Fruit fly (Drosophila melanogaster): Measurements from ENCODE around the gene CtsB.

The CtsB gene

dm6 chrX:13781739-13782502 lies at the start of gene CtsB, which contains the start of gene amrt:
TSS of gene CtsB (minus strand) at chrX:13782170.
TSS of gene amrt (plus strand) at chrX:13782459.
- TF ChIP-seq EcR (GFP tag; optimal IDR thresholded peaks at IDR 0.05): no peak
- no peak for TF ChIP-seq usp (GFP tag; optimal IDR thresholded peaks at IDR 0.05)
- TF ChIP-seq pan (optimal IDR thresholded peaks at IDR 0.05): no peak
- no peak for TF ChIP-seq CG8478 (optimal IDR thresholded peaks at IDR 0.05)
- no peak for TF ChIP-seq psq (optimal IDR thresholded peaks at IDR 0.05)
- no peak for TF ChIP-seq Dll (optimal IDR thresholded peaks at IDR 0.05)

dm6 chrX:13830029-13830428 lies 48.1 kb upstream of the CtsB start, which contains the start of gene jub:
TSS of gene jub (minus strand) at chrX:13830317.
- TF ChIP-seq CG8478 (optimal IDR thresholded peaks at IDR 0.05) (no peak), Dll (optimal IDR thresholded peaks at IDR 0.05) (no peak), usp (GFP tag; optimal IDR thresholded peaks at IDR 0.05) (no peak), psq (optimal IDR thresholded peaks at IDR 0.05) (no peak), pan (optimal IDR thresholded peaks at IDR 0.05) (no peak), EcR (GFP tag; optimal IDR thresholded peaks at IDR 0.05) (no peak)

DNA sequence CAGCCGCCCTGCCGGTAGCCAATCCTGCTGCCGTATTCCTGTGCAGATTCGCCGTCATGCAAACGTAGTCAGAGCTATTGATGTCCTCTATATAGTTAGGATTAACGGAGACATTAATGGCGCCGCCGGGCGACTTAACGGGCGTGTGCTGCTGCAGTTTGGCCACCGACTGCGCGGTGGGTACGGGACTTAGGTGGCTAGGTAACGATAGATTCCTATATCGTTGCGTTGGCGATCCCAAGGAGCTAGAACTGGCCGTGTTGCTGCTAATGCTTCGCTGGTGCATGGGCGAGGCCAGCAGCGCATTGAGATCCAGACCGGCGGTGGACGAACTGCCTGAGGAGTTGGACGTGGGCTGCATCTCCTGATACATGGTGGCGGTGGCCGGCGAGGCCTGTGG lies 46.9 kb upstream of the CtsB start:
- no peak for TF ChIP-seq pan (optimal IDR thresholded peaks at IDR 0.05)
- TF ChIP-seq EcR (GFP tag; optimal IDR thresholded peaks at IDR 0.05): no peak
- TF ChIP-seq usp (GFP tag; optimal IDR thresholded peaks at IDR 0.05): no peak
- TF ChIP-seq psq (optimal IDR thresholded peaks at IDR 0.05): no peak
- no peak for TF ChIP-seq CG8478 (optimal IDR thresholded peaks at IDR 0.05)
- TF ChIP-seq Dll (optimal IDR thresholded peaks at IDR 0.05): no peak

DNA sequence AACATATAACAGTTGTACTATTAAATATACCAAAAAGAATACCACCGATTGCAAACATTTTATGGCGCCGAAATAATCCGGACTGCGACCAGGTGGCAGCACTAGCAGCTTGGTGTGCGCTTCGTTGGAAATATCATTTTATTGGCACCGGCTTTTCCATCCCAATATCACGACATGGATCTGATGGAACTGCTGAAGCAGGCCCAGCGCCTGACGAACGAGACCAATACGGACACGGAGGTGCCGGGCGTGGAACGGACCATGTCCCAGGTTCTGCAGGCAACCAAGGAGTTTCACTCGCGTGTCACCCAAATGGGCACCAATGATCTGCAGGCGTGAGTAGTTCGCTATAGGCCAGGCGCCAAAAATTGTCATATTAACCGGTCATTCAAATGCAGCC lies 40.8 kb upstream of the CtsB start, which contains the start of gene Nup93-1:
TSS of gene Nup93-1 (plus strand) at position 74 of the 400 bp plus-strand sequence.
- TF ChIP-seq CG8478 (optimal IDR thresholded peaks at IDR 0.05) (no peak), usp (GFP tag; optimal IDR thresholded peaks at IDR 0.05) (no peak), pan (optimal IDR thresholded peaks at IDR 0.05) (no peak), Dll (optimal IDR thresholded peaks at IDR 0.05) (no peak), EcR (GFP tag; optimal IDR thresholded peaks at IDR 0.05) (no peak), psq (optimal IDR thresholded peaks at IDR 0.05) (no peak)

- TF ChIP-seq pan (optimal IDR thresholded peaks at IDR 0.05) (no peak), psq (optimal IDR thresholded peaks at IDR 0.05) (no peak), CG8478 (optimal IDR thresholded peaks at IDR 0.05) (no peak), EcR (GFP tag; optimal IDR thresholded peaks at IDR 0.05) (no peak), usp (GFP tag; optimal IDR thresholded peaks at IDR 0.05) (no peak), Dll (optimal IDR thresholded peaks at IDR 0.05) (no peak)
Observed at dm6 chrX:13821775-13822493, 40.0 kb upstream of the CtsB start, which contains the start of gene Clic. TSS of gene Clic (minus strand) at chrX:13822307.

DNA sequence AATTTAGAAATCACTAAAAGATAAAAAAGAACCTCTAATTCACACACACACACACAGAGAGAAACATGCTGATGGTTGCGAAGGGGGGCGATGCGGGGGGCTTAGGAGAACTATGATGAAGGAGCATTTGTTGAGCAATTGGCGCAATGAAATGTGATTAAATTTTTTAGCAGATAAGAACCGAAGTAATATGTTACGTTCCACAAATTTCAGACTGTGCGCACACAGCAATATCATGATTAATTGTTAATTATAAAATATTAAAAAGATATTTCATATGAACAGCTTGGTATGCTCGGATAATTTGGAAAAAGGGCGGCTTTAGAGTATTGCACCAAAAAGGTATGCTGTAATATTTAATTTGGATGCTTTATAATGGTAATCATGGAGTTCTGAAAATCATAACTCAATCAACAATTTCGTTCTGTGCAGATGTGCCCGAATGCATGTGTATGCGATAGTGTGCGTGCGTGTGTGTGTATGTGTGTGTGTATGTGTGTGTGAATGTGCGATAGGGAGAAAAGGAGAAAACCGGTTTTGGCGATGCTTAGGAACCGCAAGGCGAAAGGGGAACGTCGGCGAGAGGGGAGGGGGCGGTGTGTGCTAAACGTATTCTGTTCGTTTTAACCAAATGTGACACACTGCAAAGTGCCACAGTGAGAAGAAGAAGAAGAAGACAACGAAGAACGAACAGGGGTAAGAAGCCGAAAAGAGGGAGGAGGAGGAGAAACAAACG lies 39.2 kb upstream of the CtsB start:
- no peak for TF ChIP-seq usp (GFP tag; optimal IDR thresholded peaks at IDR 0.05)
- no peak for TF ChIP-seq EcR (GFP tag; optimal IDR thresholded peaks at IDR 0.05)
- TF ChIP-seq CG8478 (optimal IDR thresholded peaks at IDR 0.05): no peak
- TF ChIP-seq Dll (optimal IDR thresholded peaks at IDR 0.05): no peak
- no peak for TF ChIP-seq pan (optimal IDR thresholded peaks at IDR 0.05)
- TF ChIP-seq psq (optimal IDR thresholded peaks at IDR 0.05): no peak

- TF ChIP-seq pan (optimal IDR thresholded peaks at IDR 0.05): no peak
- no peak for TF ChIP-seq usp (GFP tag; optimal IDR thresholded peaks at IDR 0.05)
- TF ChIP-seq Dll (optimal IDR thresholded peaks at IDR 0.05): no peak
- no peak for TF ChIP-seq psq (optimal IDR thresholded peaks at IDR 0.05)
- TF ChIP-seq EcR (GFP tag; optimal IDR thresholded peaks at IDR 0.05): no peak
- no peak for TF ChIP-seq CG8478 (optimal IDR thresholded peaks at IDR 0.05)
Observed at dm6 chrX:13820310-13821038, 38.5 kb upstream of the CtsB start.

DNA sequence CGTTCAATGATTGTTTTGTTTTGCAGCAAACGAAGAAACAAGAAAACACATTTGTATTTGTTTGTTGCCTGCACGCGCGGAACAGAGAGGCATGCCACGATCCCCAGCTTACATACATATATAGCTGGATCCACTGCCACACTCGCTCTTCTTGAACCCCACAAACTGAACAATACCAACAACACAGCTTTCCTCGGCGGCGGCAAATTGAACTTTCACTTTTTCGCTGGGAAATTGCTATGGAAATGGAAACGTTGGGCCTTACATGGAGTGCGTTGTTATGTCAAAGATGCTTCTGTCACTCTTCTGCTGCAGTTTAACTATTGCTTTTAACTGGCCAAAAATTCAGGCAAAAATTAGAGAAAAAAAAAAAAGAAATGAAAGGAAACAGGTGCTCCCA lies 37.7 kb upstream of the CtsB start:
- TF ChIP-seq pan (optimal IDR thresholded peaks at IDR 0.05) (no peak), CG8478 (optimal IDR thresholded peaks at IDR 0.05) (no peak), EcR (GFP tag; optimal IDR thresholded peaks at IDR 0.05) (no peak), usp (GFP tag; optimal IDR thresholded peaks at IDR 0.05) (no peak), psq (optimal IDR thresholded peaks at IDR 0.05) (no peak), Dll (optimal IDR thresholded peaks at IDR 0.05) (no peak)

DNA sequence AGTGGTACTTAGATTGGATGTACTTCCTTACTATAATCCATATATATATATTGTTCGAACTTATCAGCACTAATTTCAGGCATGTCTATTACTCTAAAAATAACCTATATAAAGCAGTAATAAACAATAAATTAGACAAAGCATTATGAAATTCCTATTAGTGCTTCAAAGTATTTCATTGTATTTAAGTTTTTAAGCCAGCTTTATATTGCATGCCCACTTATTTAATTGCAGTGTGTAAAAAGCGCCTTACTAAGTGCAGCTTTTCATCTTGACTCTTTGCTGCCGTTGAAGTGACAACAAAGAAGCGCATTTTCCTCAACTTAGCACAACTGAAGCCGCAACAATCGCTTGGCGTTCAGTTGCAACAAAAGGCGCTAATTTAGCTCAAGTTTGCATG lies 36.9 kb upstream of the CtsB start:
- TF ChIP-seq psq (optimal IDR thresholded peaks at IDR 0.05) (no peak), Dll (optimal IDR thresholded peaks at IDR 0.05) (no peak), usp (GFP tag; optimal IDR thresholded peaks at IDR 0.05) (no peak), pan (optimal IDR thresholded peaks at IDR 0.05) (no peak), EcR (GFP tag; optimal IDR thresholded peaks at IDR 0.05) (no peak), CG8478 (optimal IDR thresholded peaks at IDR 0.05) (no peak)

- TF ChIP-seq usp (GFP tag; optimal IDR thresholded peaks at IDR 0.05) (no peak), pan (optimal IDR thresholded peaks at IDR 0.05) (no peak), EcR (GFP tag; optimal IDR thresholded peaks at IDR 0.05) (no peak), Dll (optimal IDR thresholded peaks at IDR 0.05) (no peak), CG8478 (optimal IDR thresholded peaks at IDR 0.05) (no peak), psq (optimal IDR thresholded peaks at IDR 0.05) (no peak)
Observed at dm6 chrX:13818172-13818472, 36.2 kb upstream of the CtsB start.
